Fruit fly (Drosophila melanogaster) whole organism, prepupa: ENCODE measurements around the gene CG13059.

ENCODE experiments used
- CG3032 ChIP-seq: fragments of 200-800 bp; optimal IDR thresholded peaks from 2 replicates; lab custom pipeline; 2019; ENCODE audit warnings: missing biosample characterization, mild to moderate bottlenecking, missing genetic modification characterization, moderate library complexity
- CG6792 ChIP-seq: fragments of 200-800 bp; sonication (Bioruptor generic); optimal IDR thresholded peaks from 3 replicates; lab custom pipeline; 2016; ENCODE audit warnings: missing biosample characterization, missing genetic modification characterization
- CG9139 ChIP-seq: fragments of 200-800 bp; sonication (Bioruptor generic); optimal IDR thresholded peaks from 3 replicates; lab custom pipeline; 2017; ENCODE audit warnings: missing biosample characterization, mild to moderate bottlenecking, missing genetic modification characterization
- dsx ChIP-seq: fragments of 200-800 bp; optimal IDR thresholded peaks from 3 replicates; lab custom pipeline; 2019; ENCODE audit warnings: missing biosample characterization, mild to moderate bottlenecking, missing genetic modification characterization, moderate library complexity; ENCODE audit not compliant: poor library complexity, severe bottlenecking
- fd85E ChIP-seq: fragments of 200-800 bp; sonication (Bioruptor generic); optimal IDR thresholded peaks from 3 replicates; lab custom pipeline; 2016; ENCODE audit warnings: missing biosample characterization, missing genetic modification characterization
- pdm3 ChIP-seq: fragments of 200-800 bp; sonication (Bioruptor generic); optimal IDR thresholded peaks from 3 replicates; lab custom pipeline; 2016; ENCODE audit warnings: missing biosample characterization, missing genetic modification characterization
- svp ChIP-seq: fragments of 200-800 bp; sonication (Bioruptor generic); peaks from one replicate; lab custom pipeline; 2016; ENCODE audit warnings: missing biosample characterization, missing genetic modification characterization

- TF ChIP-seq svp (GFP tag; lab: Kevin White, UChicago) = peak; percentile 30
- no peak for TF ChIP-seq fd85E (GFP tag; lab: Kevin White, UChicago)
- no peak for TF ChIP-seq CG3032 (tag; lab: Kevin White, UChicago)
- no peak for TF ChIP-seq CG6792 (GFP tag; lab: Kevin White, UChicago)
- no peak for TF ChIP-seq dsx (GFP tag; lab: Kevin White, UChicago)
- no peak for TF ChIP-seq pdm3
- no peak for TF ChIP-seq CG9139 (GFP tag; lab: Kevin White, UChicago)
These were observed 17.4 kb upstream of the CG13059 start, which contains the start of the genes CG13043 and CG13063 for dm6 chr3L:16305820-16306650.
